Fruit fly (Drosophila melanogaster): ENCODE data around the gene spo.

DNA sequence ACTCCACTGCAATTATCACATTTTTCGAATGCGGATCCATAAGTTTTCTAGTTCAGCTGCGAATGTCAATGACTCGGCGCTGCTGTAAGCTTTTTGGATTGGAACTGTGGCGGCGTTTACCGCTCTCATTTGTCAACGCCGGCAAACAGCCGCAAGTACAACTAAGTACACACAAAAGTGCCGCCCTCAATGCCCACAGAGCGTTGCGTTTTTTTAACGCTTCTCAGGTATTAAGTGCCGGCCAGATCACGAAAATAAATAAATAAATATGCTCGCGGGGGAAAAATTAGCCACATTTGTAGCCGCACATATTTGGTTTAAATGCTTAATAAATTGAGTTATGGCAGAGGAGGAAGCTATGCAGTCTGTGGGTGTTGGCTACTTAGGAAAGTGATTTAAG lies 10.8 kb downstream of the spo start:
- no peak for TF ChIP-seq CG8478 (optimal IDR thresholded peaks at IDR 0.05)
- TF ChIP-seq CTCF (optimal IDR thresholded peaks at IDR 0.05): no peak
